Worm (Caenorhabditis elegans): ENCODE measurements around the gene F59A7.11.

F59A7.11 gene

ce11 chrV:1964806-1965205 is 48.9 kb downstream of the F59A7.11 start, which contains the start of gene srj-15:
srj-15 (minus strand) TSS chrV:1964906.
- TF ChIP-seq nfya-2 (GFP tag; IDR thresholded peaks at IDR 0.05), result no peak
- TF ChIP-seq ztf-6 (GFP tag; IDR thresholded peaks at IDR 0.05), result no peak
- no peak for TF ChIP-seq nhr-179 (tag; optimal IDR thresholded peaks at IDR 0.05)
- TF ChIP-seq nhr-80 (tag; optimal IDR thresholded peaks at IDR 0.05), result no peak
- no peak for TF ChIP-seq madf-8 (GFP tag; conservative IDR thresholded peaks at IDR 0.05)
- TF ChIP-seq gei-17 (GFP tag; optimal IDR thresholded peaks at IDR 0.05), result no peak
- no peak for TF ChIP-seq egrh-3 (GFP tag; IDR thresholded peaks at IDR 0.05)
- TF ChIP-seq efl-1 (GFP tag; optimal IDR thresholded peaks at IDR 0.05), result no peak
- TF ChIP-seq ceh-58 (GFP tag; IDR thresholded peaks at IDR 0.05), result no peak
- TF ChIP-seq madf-3 (GFP tag; IDR thresholded peaks at IDR 0.05), result no peak
- no peak for TF ChIP-seq egl-18 (GFP tag; IDR thresholded peaks at IDR 0.05)
- no peak for TF ChIP-seq ztf-22 (GFP tag; optimal IDR thresholded peaks at IDR 0.05)
- TF ChIP-seq xnd-1 (tag; optimal IDR thresholded peaks at IDR 0.05), result no peak
- TF ChIP-seq lin-26 (GFP tag; IDR thresholded peaks at IDR 0.05), result no peak
- no peak for TF ChIP-seq mcd-1 (GFP tag; IDR thresholded peaks at IDR 0.05)
- TF ChIP-seq F22D6.2 (tag; optimal IDR thresholded peaks at IDR 0.05), result no peak
